Worm (Caenorhabditis elegans): ENCODE measurements around the gene slrp-1.

slrp-1 gene

ce11 chrV:13568533-13568932, 2.9 kb downstream of the slrp-1 start, which contains the start of the genes nuaf-1 and bir-2 (continued):
- TF ChIP-seq ztf-11 (tag; optimal IDR thresholded peaks at IDR 0.05) (peak in 1 of 2 experiments; percentile 47), nhr-19 (GFP tag; conservative IDR thresholded peaks at IDR 0.05) (peak; percentile 54), F16B12.6 (tag; optimal IDR thresholded peaks at IDR 0.05) (peak; percentile 23), lin-15B (tag; optimal IDR thresholded peaks at IDR 0.05) (peak; percentile 75), lin-14 (GFP tag; optimal IDR thresholded peaks at IDR 0.05) (peak; percentile 70), unc-30 (tag; optimal IDR thresholded peaks at IDR 0.05) (no peak), hpl-2 (GFP tag; optimal IDR thresholded peaks at IDR 0.05) (no peak), nhr-71 (tag; optimal IDR thresholded peaks at IDR 0.05) (peak; percentile 77), unc-62 (GFP tag; optimal IDR thresholded peaks at IDR 0.05) (no peak), nhr-85 (tag) (peak; percentile 73), mdl-1 (tag; optimal IDR thresholded peaks at IDR 0.05) (no peak), sup-37 (GFP tag; optimal IDR thresholded peaks at IDR 0.05) (no peak), nhr-47 (tag; optimal IDR thresholded peaks at IDR 0.05) (peak; percentile 78), swsn-7 (tag; optimal IDR thresholded peaks at IDR 0.05) (peak; percentile 63), ceh-82 (tag; optimal IDR thresholded peaks at IDR 0.05) (peak in 2 of 3 experiments; percentile 47 to 55), tbx-2 (tag; optimal IDR thresholded peaks at IDR 0.05) (peak; percentile 52), unc-86 (tag; optimal IDR thresholded peaks at IDR 0.05) (peak; percentile 54), vab-15 (tag; optimal IDR thresholded peaks at IDR 0.05) (no peak), elt-3 (tag; optimal IDR thresholded peaks at IDR 0.05) (peak in 2 of 6 experiments; percentile 25 to 65), fkh-8 (tag; optimal IDR thresholded peaks at IDR 0.05) (peak; percentile 41), fkh-10 (GFP tag; optimal IDR thresholded peaks at IDR 0.05) (no peak), sptf-1 (tag; optimal IDR thresholded peaks at IDR 0.05) (no peak), egl-13 (tag; optimal IDR thresholded peaks at IDR 0.05) (peak; percentile 26), C34B4.2 (tag; optimal IDR thresholded peaks at IDR 0.05) (no peak), jun-1 (tag; optimal IDR thresholded peaks at IDR 0.05) (peak; percentile 28), dpl-1 (GFP tag; optimal IDR thresholded peaks at IDR 0.05) (peak; percentile 75 to 91 (median 85)), ceh-90 (tag; optimal IDR thresholded peaks at IDR 0.05) (peak; percentile 39), zag-1 (tag; optimal IDR thresholded peaks at IDR 0.05) (no peak), lsy-2 (tag; optimal IDR thresholded peaks at IDR 0.05) (peak; percentile 70 to 74), mep-1 (tag; optimal IDR thresholded peaks at IDR 0.05) (peak; percentile 85), efl-3 (GFP tag; optimal IDR thresholded peaks at IDR 0.05) (no peak), rnt-1 (tag; optimal IDR thresholded peaks at IDR 0.05) (peak; percentile 88), grh-1 (GFP tag; IDR thresholded peaks at IDR 0.05) (no peak)

- TF ChIP-seq lin-35 (GFP tag; optimal IDR thresholded peaks at IDR 0.05) = peak in 1 of 2 experiments; percentile 32
- TF ChIP-seq ceh-63 (GFP tag; optimal IDR thresholded peaks at IDR 0.05) = no peak
- peak; percentile 45 for TF ChIP-seq elt-2 (tag; optimal IDR thresholded peaks at IDR 0.05)
Measured at ce11 chrV:13571714-13572258, 6.1 kb downstream of the slrp-1 start, which contains the start of gene C50B8.4. Gene C50B8.4 (plus strand): TSS chrV:13572012.

ce11 chrV:13575866-13576265, 10.2 kb downstream of the slrp-1 start:
- TF ChIP-seq aha-1 (tag; optimal IDR thresholded peaks at IDR 0.05) = no peak

- TF ChIP-seq unc-130 (tag; optimal IDR thresholded peaks at IDR 0.05) = no peak
- TF ChIP-seq nhr-47 (tag; optimal IDR thresholded peaks at IDR 0.05) = no peak
- TF ChIP-seq mep-1 (tag; optimal IDR thresholded peaks at IDR 0.05) = no peak
- no peak for TF ChIP-seq hlh-17 (GFP tag; optimal IDR thresholded peaks at IDR 0.05; ENCODE audit: borderline replicate concordance)
- no peak for TF ChIP-seq efl-1 (optimal IDR thresholded peaks at IDR 0.05)
- no peak for TF ChIP-seq efl-1 (GFP tag; optimal IDR thresholded peaks at IDR 0.05 in 1 of 2)
- TF ChIP-seq nhr-20 (tag; optimal IDR thresholded peaks at IDR 0.05) = no peak
- TF ChIP-seq lir-3 (tag; optimal IDR thresholded peaks at IDR 0.05; ENCODE audit: poor library complexity) = no peak
- peak; percentile 62 for TF ChIP-seq elt-2 (tag; optimal IDR thresholded peaks at IDR 0.05)
- no peak for TF ChIP-seq C04F5.9 (tag; optimal IDR thresholded peaks at IDR 0.05)
- no peak for TF ChIP-seq fkh-4 (tag; optimal IDR thresholded peaks at IDR 0.05; ENCODE audit: borderline replicate concordance)
- TF ChIP-seq unc-62 (GFP tag; optimal IDR thresholded peaks at IDR 0.05) = no peak
- no peak for TF ChIP-seq lin-14 (GFP tag; optimal IDR thresholded peaks at IDR 0.05)
- TF ChIP-seq F16B12.6 (tag; optimal IDR thresholded peaks at IDR 0.05) = no peak
- TF ChIP-seq pqm-1 (tag; optimal IDR thresholded peaks at IDR 0.05) = peak; percentile 66
- TF ChIP-seq alr-1 (tag; optimal IDR thresholded peaks at IDR 0.05; ENCODE audit: borderline replicate concordance) = no peak
- no peak for TF ChIP-seq sox-4 (tag; optimal IDR thresholded peaks at IDR 0.05)
- peak; percentile 3 for TF ChIP-seq jun-1 (tag; optimal IDR thresholded peaks at IDR 0.05)
Measured at ce11 chrV:13576828-13577227, 11.2 kb downstream of the slrp-1 start.
